Fruit fly (Drosophila melanogaster) whole organism, pupa: ENCODE data around the gene CG32388.
A peak's percentile ranks its signal among the peaks of the same experiment; 100 is the strongest.

Experiments
- CG10348 ChIP-seq: fragments of 200-800 bp; sonication (Bioruptor generic); IDR thresholded peaks from 2 replicates; pipeline ENCODE4 v1.3.6; 2022; ENCODE audit warnings: missing biosample characterization, missing genetic modification characterization
- CG12605 ChIP-seq: fragments of 200-800 bp; sonication (Bioruptor generic); IDR thresholded peaks from 2 replicates; pipeline ENCODE4 v1.3.6; 2022; ENCODE audit warnings: missing biosample characterization, missing genetic modification characterization
- CG13204 ChIP-seq: fragments of 200-800 bp; sonication (Bioruptor generic); optimal IDR thresholded peaks from 2 replicates; lab custom pipeline; 2018; ENCODE audit warnings: missing biosample characterization, mild to moderate bottlenecking, missing genetic modification characterization, moderate library complexity
- CG14655 ChIP-seq: fragments of 200-800 bp; sonication (Bioruptor generic); optimal IDR thresholded peaks from 3 replicates; lab custom pipeline; 2017; ENCODE audit warnings: mild to moderate bottlenecking, missing biosample characterization, missing genetic modification reagents, missing genetic modification characterization
- CG15710 ChIP-seq: fragments of 200-800 bp; sonication (Bioruptor generic); optimal IDR thresholded peaks from 2 replicates; lab custom pipeline; 2018; ENCODE audit warnings: missing biosample characterization, mild to moderate bottlenecking, missing genetic modification characterization, moderate library complexity
- CG17806 ChIP-seq: fragments of 200-800 bp; sonication (Bioruptor generic); optimal IDR thresholded peaks from 2 replicates; lab custom pipeline; 2018; ENCODE audit warnings: missing biosample characterization, mild to moderate bottlenecking, missing genetic modification characterization, moderate library complexity
- CG32121 ChIP-seq: fragments of 200-800 bp; sonication (Bioruptor generic); IDR thresholded peaks from 2 replicates; pipeline ENCODE4 v1.3.6; 2022; ENCODE audit warnings: missing biosample characterization, missing genetic modification characterization
- CG34367 ChIP-seq: fragments of 200-800 bp; sonication (Bioruptor generic); optimal IDR thresholded peaks from 2 replicates; lab custom pipeline; 2018; ENCODE audit warnings: missing biosample characterization, mild to moderate bottlenecking, missing genetic modification characterization
- CG4496 ChIP-seq: fragments of 200-800 bp; sonication (Bioruptor generic); IDR thresholded peaks from 3 replicates; pipeline ENCODE4 v1.3.6; 2022; ENCODE audit warnings: missing biosample characterization, missing genetic modification characterization
- CG8159 ChIP-seq: fragments of 200-800 bp; sonication (Bioruptor generic); optimal IDR thresholded peaks from 3 replicates; lab custom pipeline; 2018; ENCODE audit warnings: missing biosample characterization, mild to moderate bottlenecking, missing genetic modification characterization, moderate library complexity
- CG8301 ChIP-seq: fragments of 200-800 bp; sonication (Bioruptor generic); optimal IDR thresholded peaks from 2 replicates; lab custom pipeline; 2018; ENCODE audit warnings: missing biosample characterization, mild to moderate bottlenecking, missing genetic modification characterization
- CG9948 ChIP-seq: fragments of 200-800 bp; sonication (Bioruptor generic); optimal IDR thresholded peaks from 2 replicates; lab custom pipeline; 2018; ENCODE audit warnings: missing biosample characterization, mild to moderate bottlenecking, missing genetic modification characterization, moderate library complexity
- D1 ChIP-seq: fragments of 200-800 bp; sonication (Bioruptor generic); optimal IDR thresholded peaks from 2 replicates; lab custom pipeline; 2018; ENCODE audit warnings: missing biosample characterization, mild to moderate bottlenecking, missing genetic modification characterization, moderate library complexity
- EcR ChIP-seq: fragments of 200-800 bp; sonication (Bioruptor generic); optimal IDR thresholded peaks from 3 replicates; lab custom pipeline; 2019; ENCODE audit warnings: missing biosample characterization, missing genetic modification characterization, mild to moderate bottlenecking, moderate library complexity, missing genetic modification reagents
- Ets98B ChIP-seq: fragments of 200-800 bp; sonication (Bioruptor generic); IDR thresholded peaks from 2 replicates; pipeline ENCODE4 v1.3.6; 2022; ENCODE audit warnings: missing biosample characterization, missing genetic modification characterization
- Pif1A ChIP-seq: fragments of 200-800 bp; sonication (Bioruptor generic); optimal IDR thresholded peaks from 3 replicates; lab custom pipeline; 2016; ENCODE audit warnings: missing biosample characterization, missing genetic modification characterization
- Pif1B ChIP-seq: fragments of 200-800 bp; sonication (Bioruptor generic); optimal IDR thresholded peaks from 3 replicates; lab custom pipeline; 2016; ENCODE audit warnings: missing biosample characterization, missing genetic modification characterization
- Snoo ChIP-seq: fragments of 200-800 bp; sonication (Bioruptor generic); optimal IDR thresholded peaks from 3 replicates; lab custom pipeline; 2017; ENCODE audit warnings: missing biosample characterization, mild to moderate bottlenecking, missing genetic modification characterization, inconsistent platforms
- fd96Ca ChIP-seq: fragments of 200-800 bp; sonication (Bioruptor generic); IDR thresholded peaks from 3 replicates; pipeline ENCODE4 v1.3.6; 2022; ENCODE audit warnings: missing biosample characterization, missing genetic modification characterization
- gl ChIP-seq: fragments of 200-800 bp; sonication (Bioruptor generic); optimal IDR thresholded peaks from 2 replicates; lab custom pipeline; 2018; ENCODE audit warnings: missing biosample characterization, mild to moderate bottlenecking, missing genetic modification characterization
- rn ChIP-seq: fragments of 200-800 bp; sonication (Bioruptor generic); IDR thresholded peaks from 2 replicates; pipeline ENCODE4 v1.3.6; 2022; ENCODE audit warnings: missing biosample characterization, missing genetic modification characterization

Gene CG32388

DNA sequence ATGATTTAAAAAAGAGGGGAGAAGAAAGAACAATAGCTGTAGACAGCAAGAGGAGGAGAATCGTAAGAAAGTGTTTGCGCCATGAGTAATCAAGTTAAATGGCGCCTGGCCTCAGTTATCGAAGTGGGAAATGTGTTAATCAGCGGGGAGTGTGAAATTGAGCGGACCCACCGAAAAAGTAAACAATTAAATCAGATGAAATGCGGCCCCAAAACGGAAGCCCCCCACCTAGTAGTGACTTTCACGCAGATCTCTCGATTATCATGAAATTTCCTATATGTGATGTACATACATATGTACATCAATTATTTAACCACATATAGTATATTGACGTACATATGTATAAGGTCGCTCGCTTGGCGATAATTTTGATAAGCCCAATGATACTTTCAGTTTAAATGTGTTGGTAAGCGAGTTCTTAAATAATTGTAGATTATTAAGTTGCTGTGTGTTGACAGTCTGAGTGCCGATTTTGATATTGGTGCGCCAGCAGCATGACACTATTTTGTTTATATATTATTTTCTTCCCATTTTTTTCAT is 7.7 kb downstream of the CG32388 start:
- TF ChIP-seq CG8301 (tag; lab: Kevin White, UChicago): no peak
- TF ChIP-seq Pif1A: no peak
- no peak for TF ChIP-seq Pif1B (GFP tag; lab: Kevin White, UChicago)

DNA sequence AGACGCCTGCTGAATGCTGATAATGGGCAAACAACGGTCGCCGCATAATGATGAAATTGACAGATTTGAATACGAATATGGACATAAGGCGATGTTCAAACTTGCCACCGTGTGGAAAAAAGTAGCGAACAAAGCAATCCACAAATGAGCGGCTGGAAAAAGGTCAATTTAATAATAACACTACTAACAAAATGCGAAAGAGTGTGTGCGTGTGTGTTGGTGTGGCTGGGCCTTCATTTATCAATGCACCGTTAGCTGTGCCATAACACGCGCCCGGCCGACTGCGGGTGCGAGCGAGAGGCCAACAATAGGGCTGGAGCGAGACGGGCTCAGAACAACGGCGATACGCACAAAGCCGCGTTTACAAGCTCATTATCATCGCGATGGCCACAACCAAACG is 8.5 kb downstream of the CG32388 start:
- TF ChIP-seq Ets98B (GFP tag; lab: Robert Waterston, UW): no peak
- no peak for TF ChIP-seq CG10348
- no peak for TF ChIP-seq Pif1A
- TF ChIP-seq Snoo (tag; lab: Kevin White, UChicago): no peak
- no peak for TF ChIP-seq D1 (tag; lab: Kevin White, UChicago)
- TF ChIP-seq CG32121: no peak
- TF ChIP-seq rn (GFP tag; lab: Robert Waterston, UW): no peak
- TF ChIP-seq CG9948 (tag; lab: Kevin White, UChicago): no peak
- TF ChIP-seq CG34367: no peak
- no peak for TF ChIP-seq CG15710 (tag; lab: Kevin White, UChicago)
- no peak for TF ChIP-seq CG4496
- no peak for TF ChIP-seq EcR (GFP tag; lab: Kevin White, UChicago)
- TF ChIP-seq CG17806 (tag; lab: Kevin White, UChicago): no peak
- TF ChIP-seq CG12605 (GFP tag; lab: Robert Waterston, UW): no peak
- TF ChIP-seq, all 21 proteins: peak for 0

- no peak for TF ChIP-seq Pif1A
- no peak for TF ChIP-seq D1 (tag; lab: Kevin White, UChicago)
- no peak for TF ChIP-seq Snoo (tag; lab: Kevin White, UChicago)
- no peak for TF ChIP-seq CG15710 (tag; lab: Kevin White, UChicago)
- TF ChIP-seq CG32121: no peak
- TF ChIP-seq CG4496: no peak
- no peak for TF ChIP-seq CG12605 (GFP tag; lab: Robert Waterston, UW)
- TF ChIP-seq CG8159: no peak
- TF ChIP-seq fd96Ca (GFP tag; lab: Robert Waterston, UW): no peak
- no peak for TF ChIP-seq Ets98B (GFP tag; lab: Robert Waterston, UW)
- TF ChIP-seq CG8301 (tag; lab: Kevin White, UChicago): no peak
- no peak for TF ChIP-seq CG17806 (tag; lab: Kevin White, UChicago)
- no peak for TF ChIP-seq CG14655 (GFP tag; lab: Kevin White, UChicago)
- no peak for TF ChIP-seq EcR (GFP tag; lab: Kevin White, UChicago)
These were observed 12.0 kb downstream of the CG32388 start, which contains the start of gene CG10063 for dm6 chr3L:6972367-6972766. TSS of gene CG10063 (minus strand) at chr3L:6972467.

DNA sequence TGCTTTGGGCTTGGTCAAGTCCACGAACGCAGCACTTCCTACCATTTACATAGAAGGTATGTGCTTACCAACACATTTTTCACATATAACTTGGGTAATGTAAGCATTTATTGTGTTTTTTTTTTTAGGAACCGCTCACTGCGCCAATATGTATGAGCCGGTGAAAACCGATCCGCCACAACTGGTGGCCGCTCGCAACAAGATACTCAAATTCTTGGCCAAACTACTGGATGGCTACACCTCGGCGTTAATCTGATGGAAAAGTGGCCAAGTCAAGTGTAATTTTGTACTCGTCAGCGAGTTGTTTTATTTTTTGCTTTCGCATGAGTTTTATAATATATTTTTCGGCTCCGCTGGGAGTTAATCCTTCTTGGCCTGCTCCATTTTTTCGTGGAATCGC is 13.1 kb downstream of the CG32388 start:
- TF ChIP-seq CG10348 (no peak), Snoo (tag; lab: Kevin White, UChicago) (no peak), Pif1B (GFP tag; lab: Kevin White, UChicago) (no peak), CG14655 (GFP tag; lab: Kevin White, UChicago) (no peak), CG9948 (tag; lab: Kevin White, UChicago) (no peak), rn (GFP tag; lab: Robert Waterston, UW) (no peak), Ets98B (GFP tag; lab: Robert Waterston, UW) (no peak), gl (tag; lab: Kevin White, UChicago) (no peak), CG8159 (no peak), EcR (GFP tag; lab: Kevin White, UChicago) (no peak), CG32121 (no peak), CG4496 (no peak), CG8301 (tag; lab: Kevin White, UChicago) (no peak), CG13204 (GFP tag; lab: Kevin White, UChicago) (no peak), D1 (tag; lab: Kevin White, UChicago) (no peak), fd96Ca (GFP tag; lab: Robert Waterston, UW) (no peak)

DNA sequence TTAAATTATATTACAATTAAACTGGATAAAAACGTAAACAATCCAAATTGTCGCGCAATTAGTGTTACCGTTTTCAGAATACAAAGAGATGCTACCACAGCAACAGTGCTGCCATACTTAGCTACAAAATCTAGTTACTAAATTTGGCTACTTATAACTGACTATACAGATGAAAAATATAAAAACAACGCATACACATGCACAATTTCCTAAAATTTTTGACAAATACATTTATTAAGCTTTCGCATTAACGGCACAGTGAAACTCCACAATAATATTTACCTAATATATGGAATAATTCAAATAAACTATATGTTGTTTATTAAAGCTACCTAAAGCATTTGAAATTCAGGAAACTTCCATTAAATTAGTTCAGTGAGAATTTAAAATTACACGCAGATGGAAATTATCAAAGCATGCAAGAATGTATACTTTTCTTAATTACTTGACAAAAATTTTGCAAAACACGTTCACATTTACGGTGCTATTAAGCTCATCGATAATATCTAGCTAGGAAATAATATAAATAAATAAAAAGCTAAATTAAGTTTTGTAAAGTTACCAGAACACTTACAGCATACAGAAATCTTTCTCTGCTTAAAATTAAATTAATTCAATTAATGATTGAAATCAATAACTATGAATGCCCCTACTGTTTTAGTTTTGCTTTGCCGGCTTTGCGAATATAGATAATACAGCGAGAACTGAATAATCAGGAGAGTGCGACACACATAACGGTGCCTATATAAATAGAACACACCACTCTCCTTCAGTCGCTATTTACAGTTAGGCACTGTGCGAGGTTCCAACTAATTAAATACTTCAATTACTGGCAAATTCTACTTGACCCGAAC is 15.2 kb downstream of the CG32388 start, which contains the start of the genes Mis12 and CG9953:
TSS of gene Mis12 (minus strand) at position 88 of the 854 bp plus-strand sequence.
TSS of gene CG9953 (plus strand) at position 698 of the 854 bp plus-strand sequence.
- TF ChIP-seq CG34367: peak; percentile 2
- TF ChIP-seq fd96Ca (GFP tag; lab: Robert Waterston, UW): no peak
- no peak for TF ChIP-seq CG32121
- peak; percentile 57; the same call in 2 of the 3 replicates for TF ChIP-seq CG4496
- TF ChIP-seq Ets98B (GFP tag; lab: Robert Waterston, UW): peak; percentile 47; the same call in 1 of the 2 replicates
- no peak for TF ChIP-seq CG17806 (tag; lab: Kevin White, UChicago)
- peak; percentile 13 for TF ChIP-seq EcR (GFP tag; lab: Kevin White, UChicago)
- no peak for TF ChIP-seq CG10348
- no peak for TF ChIP-seq Pif1B (GFP tag; lab: Kevin White, UChicago)
- TF ChIP-seq Snoo (tag; lab: Kevin White, UChicago): no peak
- peak; percentile 29 for TF ChIP-seq CG9948 (tag; lab: Kevin White, UChicago)
- TF ChIP-seq CG13204 (GFP tag; lab: Kevin White, UChicago): no peak
- TF ChIP-seq CG8159: peak; percentile 49
- TF ChIP-seq CG8301 (tag; lab: Kevin White, UChicago): peak; percentile 8
- TF ChIP-seq D1 (tag; lab: Kevin White, UChicago): no peak
- TF ChIP-seq CG15710 (tag; lab: Kevin White, UChicago): peak; percentile 44
- TF ChIP-seq gl (tag; lab: Kevin White, UChicago): peak; percentile 26
- TF ChIP-seq CG12605 (GFP tag; lab: Robert Waterston, UW): peak; percentile 43; the same call in 1 of the 2 replicates
